Worm (Caenorhabditis elegans) whole organism, L4/young adult: ENCODE measurements around the gene R74.8.

Experiments used
- W03F9.2 ChIP-seq: fragments of 150-350 bp; optimal IDR thresholded peaks from 2 replicates; lab custom pipeline; 2014; ENCODE audit warnings: missing biosample characterization, missing genetic modification characterization
- dao-5 ChIP-seq: sonication (generic microtip); optimal IDR thresholded peaks from 2 replicates; lab custom pipeline; 2016; ENCODE audit warnings: missing genotype, missing genetic modification characterization, moderate library complexity, missing compliant biosample characterization

- TF ChIP-seq dao-5 (tag; lab: Kevin White, UChicago) (no peak), W03F9.2 (no peak)
Measured at ce11 chrIII:4168665-4169064, 37.4 kb upstream of the R74.8 start, which contains the start of gene ccdc-55.
